Worm (Caenorhabditis elegans) whole organism, late embryonic: ENCODE data around the gene taf-13.

Experiments
- C38D4.7 ChIP-seq: fragments of 200-800 bp; sonication (Bioruptor generic); optimal IDR thresholded peaks from 2 replicates; lab custom pipeline; 2018; ENCODE audit warnings: mild to moderate bottlenecking, missing genetic modification characterization, moderate library complexity, missing compliant biosample characterization
- F13H6.1 ChIP-seq: sonication (generic microtip); optimal IDR thresholded peaks from 2 replicates; lab custom pipeline; 2016; ENCODE audit warnings: missing genetic modification characterization, missing compliant biosample characterization
- T23F11.4 ChIP-seq: fragments of 200-800 bp; sonication (Bioruptor generic); optimal IDR thresholded peaks from 2 replicates; lab custom pipeline; 2018; ENCODE audit warnings: mild to moderate bottlenecking, missing genetic modification characterization, missing compliant biosample characterization
- ahr-1 ChIP-seq: sonication (generic microtip); optimal IDR thresholded peaks from 2 replicates; lab custom pipeline; 2016; ENCODE audit warnings: missing genetic modification characterization, missing compliant biosample characterization
- ceh-19 ChIP-seq: fragments of 200-800 bp; sonication (Bioruptor generic); optimal IDR thresholded peaks from 2 replicates; lab custom pipeline; 2018; ENCODE audit warnings: mild to moderate bottlenecking, missing genetic modification characterization, missing compliant biosample characterization
- ceh-2 ChIP-seq: sonication (generic microtip); optimal IDR thresholded peaks from 2 replicates; lab custom pipeline; 2016; ENCODE audit warnings: missing genotype, missing genetic modification characterization, missing compliant biosample characterization
- ceh-22 ChIP-seq: sonication (generic microtip); optimal IDR thresholded peaks from 2 replicates; lab custom pipeline; 2017; ENCODE audit warnings: missing biosample characterization, missing genetic modification characterization
- ceh-24 ChIP-seq: sonication (generic microtip); optimal IDR thresholded peaks from 2 replicates; lab custom pipeline; 2016; ENCODE audit warnings: mild to moderate bottlenecking, missing genetic modification characterization, missing compliant biosample characterization
- ceh-34 ChIP-seq: sonication (generic microtip); optimal IDR thresholded peaks from 2 replicates; lab custom pipeline; 2016; ENCODE audit warnings: mild to moderate bottlenecking, missing genetic modification characterization, missing compliant biosample characterization
- ceh-48 ChIP-seq: sonication (generic microtip); optimal IDR thresholded peaks from 2 replicates; lab custom pipeline; 2016; ENCODE audit warnings: missing genetic modification characterization, inconsistent platforms, missing compliant biosample characterization
- ceh-6 ChIP-seq: fragments of 200-800 bp; sonication (Bioruptor generic); optimal IDR thresholded peaks from 2 replicates; lab custom pipeline; 2018; ENCODE audit warnings: mild to moderate bottlenecking, missing genetic modification characterization, missing compliant biosample characterization
- ceh-9 ChIP-seq: sonication (generic microtip); optimal IDR thresholded peaks from 2 replicates; lab custom pipeline; 2016; ENCODE audit warnings: mild to moderate bottlenecking, missing genetic modification characterization, inconsistent platforms, missing compliant biosample characterization
- elt-4 ChIP-seq: sonication (generic microtip); optimal IDR thresholded peaks from 2 replicates; lab custom pipeline; 2016; ENCODE audit warnings: missing genetic modification characterization, missing compliant biosample characterization
- eyg-1 ChIP-seq: sonication (generic microtip); optimal IDR thresholded peaks from 2 replicates; lab custom pipeline; 2016; ENCODE audit warnings: missing genotype, missing genetic modification characterization, missing compliant biosample characterization
- fkh-6 ChIP-seq: sonication (generic microtip); optimal IDR thresholded peaks from 2 replicates; lab custom pipeline; 2016; ENCODE audit warnings: missing genetic modification characterization, missing compliant biosample characterization
- hlh-13 ChIP-seq: fragments of 200-800 bp; sonication (Bioruptor generic); optimal IDR thresholded peaks from 2 replicates; lab custom pipeline; 2018; ENCODE audit warnings: mild to moderate bottlenecking, missing genetic modification characterization, missing compliant biosample characterization
- hlh-15 ChIP-seq: sonication (generic microtip); optimal IDR thresholded peaks from 2 replicates; lab custom pipeline; 2016; ENCODE audit warnings: missing genetic modification characterization, missing compliant biosample characterization
- hlh-6 ChIP-seq: sonication (generic microtip); optimal IDR thresholded peaks from 2 replicates; lab custom pipeline; 2016; ENCODE audit warnings: missing genotype, missing genetic modification characterization, missing compliant biosample characterization
- hlh-8 ChIP-seq: sonication (generic microtip); optimal IDR thresholded peaks from 2 replicates; lab custom pipeline; 2016; ENCODE audit warnings: missing genotype, missing genetic modification characterization, missing compliant biosample characterization
- lim-6 ChIP-seq: sonication (generic microtip); optimal IDR thresholded peaks from 2 replicates; lab custom pipeline; 2016; ENCODE audit warnings: missing genetic modification characterization, missing compliant biosample characterization
- lin-11 ChIP-seq: fragments of 200-800 bp; sonication (Bioruptor generic); optimal IDR thresholded peaks from 2 replicates; lab custom pipeline; 2018; ENCODE audit warnings: mild to moderate bottlenecking, missing genetic modification characterization, missing compliant biosample characterization
- nfya-1 ChIP-seq: sonication (generic microtip); optimal IDR thresholded peaks from 2 replicates; lab custom pipeline; 2017; ENCODE audit warnings: missing genetic modification characterization, mild to moderate bottlenecking, missing compliant biosample characterization, antibody characterized with exemption, moderate library complexity
- nhr-11 ChIP-seq: fragments of 150-350 bp; optimal IDR thresholded peaks from 2 replicates; lab custom pipeline; 2014; ENCODE audit warnings: missing biosample characterization, missing genetic modification characterization
- pag-3 ChIP-seq: sonication (generic microtip); optimal IDR thresholded peaks from 2 replicates; lab custom pipeline; 2016; ENCODE audit warnings: missing compliant biosample characterization, missing genetic modification characterization, borderline replicate concordance
- pat-9 ChIP-seq: fragments of 200-800 bp; sonication (Bioruptor generic); optimal IDR thresholded peaks from 2 replicates; lab custom pipeline; 2018; ENCODE audit warnings: mild to moderate bottlenecking, missing genetic modification characterization, moderate library complexity, missing compliant biosample characterization
- pax-1 ChIP-seq: fragments of 150-350 bp; optimal IDR thresholded peaks from 2 replicates; lab custom pipeline; 2014; ENCODE audit warnings: missing biosample characterization, missing genetic modification characterization
- pqm-1 ChIP-seq: sonication (generic microtip); optimal IDR thresholded peaks from 2 replicates; lab custom pipeline; 2016; ENCODE audit warnings: missing genetic modification characterization, missing compliant biosample characterization
- ref-2 ChIP-seq: sonication (generic microtip); optimal IDR thresholded peaks from 2 replicates; lab custom pipeline; 2016; ENCODE audit warnings: missing genetic modification characterization, missing compliant biosample characterization
- rnt-1 ChIP-seq: sonication (generic microtip); optimal IDR thresholded peaks from 2 replicates; lab custom pipeline; 2016; ENCODE audit warnings: missing genetic modification characterization, missing compliant biosample characterization
- syd-9 ChIP-seq: sonication (generic microtip); optimal IDR thresholded peaks from 2 replicates; lab custom pipeline; 2016; ENCODE audit warnings: mild to moderate bottlenecking, missing genetic modification characterization, moderate library complexity, missing compliant biosample characterization
- zip-5 ChIP-seq: sonication (generic microtip); optimal IDR thresholded peaks from 2 replicates; lab custom pipeline; 2016; ENCODE audit warnings: missing genetic modification characterization, missing compliant biosample characterization

Gene taf-13

DNA sequence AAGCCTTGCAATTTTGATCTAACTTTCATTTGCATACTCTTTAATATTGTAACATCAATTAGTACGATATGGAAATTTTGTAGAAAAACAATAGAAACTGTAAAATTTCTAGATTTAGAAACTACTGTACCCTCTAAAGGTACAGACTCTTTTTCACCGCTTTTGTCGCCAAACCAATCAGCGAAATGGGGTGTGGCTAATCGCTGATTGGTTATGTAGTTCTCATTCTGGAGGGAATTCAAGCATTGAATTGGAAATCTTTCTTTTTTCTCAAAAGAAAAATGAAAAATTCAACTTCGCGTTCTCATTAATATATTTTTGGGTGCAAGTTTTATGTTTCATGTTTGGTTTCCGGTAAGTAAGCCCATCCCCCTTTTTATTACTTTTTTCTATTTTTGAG, 1.9 kb downstream of the taf-13 start:
- TF ChIP-seq nfya-1 (tag; lab: Kevin White, UChicago) (peak; percentile 63), ceh-9 (no peak)
- TF ChIP-seq, all 69 proteins: peak for 1

DNA sequence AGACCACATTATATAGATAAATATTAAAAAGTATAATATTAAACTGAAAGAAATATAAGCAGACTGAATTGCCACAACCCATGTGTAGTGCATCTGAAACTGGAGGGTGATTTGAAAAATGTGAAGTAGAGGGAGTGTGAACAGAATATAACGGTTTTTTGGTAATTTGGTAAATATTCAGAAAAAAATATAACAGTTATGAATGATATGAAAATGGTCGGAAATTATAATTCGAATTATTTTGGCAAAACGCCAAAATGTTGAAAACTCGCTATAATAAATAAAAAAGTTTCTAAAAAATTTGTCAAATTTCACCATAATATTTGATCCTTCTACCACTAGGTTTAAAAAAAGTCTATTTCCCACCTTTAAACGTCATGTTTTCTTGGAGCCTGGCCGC, 3.2 kb downstream of the taf-13 start, which contains the start of gene srv-2:
srv-2 (minus strand) TSS at position 101 of the 400 bp plus-strand sequence.
- TF ChIP-seq ceh-19 (GFP tag; lab: Kevin White, UChicago) = no peak
- no peak for TF ChIP-seq T23F11.4 (GFP tag; lab: Kevin White, UChicago)
- no peak for TF ChIP-seq lin-11 (tag; lab: Kevin White, UChicago)
- TF ChIP-seq F13H6.1 (tag; lab: Kevin White, UChicago) = no peak
- no peak for TF ChIP-seq hlh-6 (tag; lab: Kevin White, UChicago)
- no peak for TF ChIP-seq ahr-1 (tag; lab: Kevin White, UChicago)
- no peak for TF ChIP-seq pqm-1 (tag; lab: Kevin White, UChicago)
- no peak for TF ChIP-seq ceh-48 (tag; lab: Kevin White, UChicago)
- TF ChIP-seq hlh-15 (tag; lab: Kevin White, UChicago) = no peak
- no peak for TF ChIP-seq C38D4.7 (GFP tag; lab: Kevin White, UChicago)
- no peak for TF ChIP-seq pax-1
- TF ChIP-seq ref-2 (tag; lab: Kevin White, UChicago) = no peak
- no peak for TF ChIP-seq ceh-2 (tag; lab: Kevin White, UChicago)
- no peak for TF ChIP-seq ceh-24 (tag; lab: Kevin White, UChicago)
- no peak for TF ChIP-seq lim-6 (tag; lab: Kevin White, UChicago)
- TF ChIP-seq rnt-1 (tag; lab: Kevin White, UChicago) = no peak
- TF ChIP-seq syd-9 (tag; lab: Kevin White, UChicago) = no peak
- no peak for TF ChIP-seq pag-3 (tag; lab: Kevin White, UChicago)

ce11 chrII:10598970-10599369, 6.4 kb downstream of the taf-13 start, which contains the start of gene C14A4.9:
Gene C14A4.9, plus strand, starts transcription at chrII:10599337.
- TF ChIP-seq fkh-6 = no peak
- TF ChIP-seq, all 69 proteins: peak for 0

ce11 chrII:10598039-10598438, 7.4 kb downstream of the taf-13 start, which contains the start of gene C14A4.8:
Gene C14A4.8, minus strand, starts transcription at chrII:10598139.
- no peak for TF ChIP-seq ceh-24 (tag; lab: Kevin White, UChicago)
- no peak for TF ChIP-seq ceh-6
- no peak for TF ChIP-seq hlh-8 (tag; lab: Kevin White, UChicago)
- no peak for TF ChIP-seq C38D4.7 (GFP tag; lab: Kevin White, UChicago)
- no peak for TF ChIP-seq hlh-13 (GFP tag; lab: Kevin White, UChicago)
- no peak for TF ChIP-seq elt-4
- TF ChIP-seq pqm-1 (tag; lab: Kevin White, UChicago) = no peak
- no peak for TF ChIP-seq rnt-1 (tag; lab: Kevin White, UChicago)
- TF ChIP-seq nhr-11 (tag; lab: Kevin White, UChicago) = no peak
- TF ChIP-seq lim-6 (tag; lab: Kevin White, UChicago) = no peak
- no peak for TF ChIP-seq pat-9
- TF ChIP-seq ceh-2 (tag; lab: Kevin White, UChicago) = no peak
- no peak for TF ChIP-seq F13H6.1 (tag; lab: Kevin White, UChicago)
- TF ChIP-seq ceh-34 = no peak
- TF ChIP-seq zip-5 = no peak
- TF ChIP-seq lin-11 (tag; lab: Kevin White, UChicago) = no peak

DNA sequence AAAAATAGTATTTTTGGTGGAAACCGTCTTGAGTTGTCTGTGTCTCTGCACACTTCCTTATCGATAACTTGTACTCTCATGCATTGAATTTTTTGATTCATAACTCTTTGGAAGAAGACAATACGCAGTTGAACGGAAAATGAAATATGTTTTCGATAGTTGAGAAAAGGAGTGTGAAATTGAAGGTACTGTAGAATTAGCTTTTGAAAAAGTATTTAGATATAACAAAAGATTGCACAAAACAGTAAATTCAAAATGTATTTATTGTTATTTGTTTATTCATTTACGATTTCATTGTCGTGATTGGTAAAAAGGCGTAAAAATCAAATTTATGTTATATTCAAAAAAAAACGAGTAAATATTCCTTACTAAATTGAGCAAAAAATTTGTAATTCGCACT, 8.9 kb downstream of the taf-13 start, which contains the start of gene C14A4.7:
C14A4.7 (minus strand) TSS at position 101 of the 400 bp plus-strand sequence.
- TF ChIP-seq hlh-15 (tag; lab: Kevin White, UChicago) (no peak), ceh-22 (tag; lab: Kevin White, UChicago) (no peak), rnt-1 (tag; lab: Kevin White, UChicago) (no peak), ceh-48 (tag; lab: Kevin White, UChicago) (no peak), eyg-1 (tag; lab: Kevin White, UChicago) (no peak), ceh-19 (GFP tag; lab: Kevin White, UChicago) (no peak)
- TF ChIP-seq, all 69 proteins: peak for 0
